Worm (Caenorhabditis elegans): ENCODE results near the gene nhr-88.

ce11 chrII:2965215-2965998, 11.0 kb upstream of the nhr-88 start:
- TF ChIP-seq eor-1 (tag; optimal IDR thresholded peaks at IDR 0.05) (no peak), pha-4 (tag; optimal IDR thresholded peaks at IDR 0.05) (no peak), lin-39 (tag; optimal IDR thresholded peaks at IDR 0.05) (no peak), unc-62 (GFP tag; optimal IDR thresholded peaks at IDR 0.05) (no peak), nhr-77 (tag; optimal IDR thresholded peaks at IDR 0.05) (no peak), unc-39 (tag; optimal IDR thresholded peaks at IDR 0.05) (no peak)

All from whole organism, L3 larva.